Fruit fly (Drosophila melanogaster) whole organism, pupa: ENCODE data around the gene CG32767.

Source experiments
- CG10348 ChIP-seq: fragments of 200-800 bp; sonication (Bioruptor generic); IDR thresholded peaks from 2 replicates; pipeline ENCODE4 v1.3.6; 2022; ENCODE audit warnings: missing biosample characterization, missing genetic modification characterization
- CG12605 ChIP-seq: fragments of 200-800 bp; sonication (Bioruptor generic); IDR thresholded peaks from 2 replicates; pipeline ENCODE4 v1.3.6; 2022; ENCODE audit warnings: missing biosample characterization, missing genetic modification characterization
- CG13204 ChIP-seq: fragments of 200-800 bp; sonication (Bioruptor generic); optimal IDR thresholded peaks from 2 replicates; lab custom pipeline; 2018; ENCODE audit warnings: missing biosample characterization, mild to moderate bottlenecking, missing genetic modification characterization, moderate library complexity
- CG14655 ChIP-seq: fragments of 200-800 bp; sonication (Bioruptor generic); optimal IDR thresholded peaks from 3 replicates; lab custom pipeline; 2017; ENCODE audit warnings: mild to moderate bottlenecking, missing biosample characterization, missing genetic modification reagents, missing genetic modification characterization
- CG15710 ChIP-seq: fragments of 200-800 bp; sonication (Bioruptor generic); optimal IDR thresholded peaks from 2 replicates; lab custom pipeline; 2018; ENCODE audit warnings: missing biosample characterization, mild to moderate bottlenecking, missing genetic modification characterization, moderate library complexity
- CG17806 ChIP-seq: fragments of 200-800 bp; sonication (Bioruptor generic); optimal IDR thresholded peaks from 2 replicates; lab custom pipeline; 2018; ENCODE audit warnings: missing biosample characterization, mild to moderate bottlenecking, missing genetic modification characterization, moderate library complexity
- CG32121 ChIP-seq: fragments of 200-800 bp; sonication (Bioruptor generic); IDR thresholded peaks from 2 replicates; pipeline ENCODE4 v1.3.6; 2022; ENCODE audit warnings: missing biosample characterization, missing genetic modification characterization
- CG34367 ChIP-seq: fragments of 200-800 bp; sonication (Bioruptor generic); optimal IDR thresholded peaks from 2 replicates; lab custom pipeline; 2018; ENCODE audit warnings: missing biosample characterization, mild to moderate bottlenecking, missing genetic modification characterization
- CG4496 ChIP-seq: fragments of 200-800 bp; sonication (Bioruptor generic); IDR thresholded peaks from 3 replicates; pipeline ENCODE4 v1.3.6; 2022; ENCODE audit warnings: missing biosample characterization, missing genetic modification characterization
- CG8159 ChIP-seq: fragments of 200-800 bp; sonication (Bioruptor generic); optimal IDR thresholded peaks from 3 replicates; lab custom pipeline; 2018; ENCODE audit warnings: missing biosample characterization, mild to moderate bottlenecking, missing genetic modification characterization, moderate library complexity
- CG8301 ChIP-seq: fragments of 200-800 bp; sonication (Bioruptor generic); optimal IDR thresholded peaks from 2 replicates; lab custom pipeline; 2018; ENCODE audit warnings: missing biosample characterization, mild to moderate bottlenecking, missing genetic modification characterization
- CG9948 ChIP-seq: fragments of 200-800 bp; sonication (Bioruptor generic); optimal IDR thresholded peaks from 2 replicates; lab custom pipeline; 2018; ENCODE audit warnings: missing biosample characterization, mild to moderate bottlenecking, missing genetic modification characterization, moderate library complexity
- D1 ChIP-seq: fragments of 200-800 bp; sonication (Bioruptor generic); optimal IDR thresholded peaks from 2 replicates; lab custom pipeline; 2018; ENCODE audit warnings: missing biosample characterization, mild to moderate bottlenecking, missing genetic modification characterization, moderate library complexity
- EcR ChIP-seq: fragments of 200-800 bp; sonication (Bioruptor generic); optimal IDR thresholded peaks from 3 replicates; lab custom pipeline; 2019; ENCODE audit warnings: missing biosample characterization, missing genetic modification characterization, mild to moderate bottlenecking, moderate library complexity, missing genetic modification reagents
- Ets98B ChIP-seq: fragments of 200-800 bp; sonication (Bioruptor generic); IDR thresholded peaks from 2 replicates; pipeline ENCODE4 v1.3.6; 2022; ENCODE audit warnings: missing biosample characterization, missing genetic modification characterization
- Pif1A ChIP-seq: fragments of 200-800 bp; sonication (Bioruptor generic); optimal IDR thresholded peaks from 3 replicates; lab custom pipeline; 2016; ENCODE audit warnings: missing biosample characterization, missing genetic modification characterization
- Pif1B ChIP-seq: fragments of 200-800 bp; sonication (Bioruptor generic); optimal IDR thresholded peaks from 3 replicates; lab custom pipeline; 2016; ENCODE audit warnings: missing biosample characterization, missing genetic modification characterization
- Snoo ChIP-seq: fragments of 200-800 bp; sonication (Bioruptor generic); optimal IDR thresholded peaks from 3 replicates; lab custom pipeline; 2017; ENCODE audit warnings: missing biosample characterization, mild to moderate bottlenecking, missing genetic modification characterization, inconsistent platforms
- fd96Ca ChIP-seq: fragments of 200-800 bp; sonication (Bioruptor generic); IDR thresholded peaks from 3 replicates; pipeline ENCODE4 v1.3.6; 2022; ENCODE audit warnings: missing biosample characterization, missing genetic modification characterization
- gl ChIP-seq: fragments of 200-800 bp; sonication (Bioruptor generic); optimal IDR thresholded peaks from 2 replicates; lab custom pipeline; 2018; ENCODE audit warnings: missing biosample characterization, mild to moderate bottlenecking, missing genetic modification characterization
- rn ChIP-seq: fragments of 200-800 bp; sonication (Bioruptor generic); IDR thresholded peaks from 2 replicates; pipeline ENCODE4 v1.3.6; 2022; ENCODE audit warnings: missing biosample characterization, missing genetic modification characterization

The CG32767 gene

dm6 chrX:5082840-5083646, 1.5 kb downstream of the CG32767 start:
- TF ChIP-seq CG12605 (GFP tag; lab: Robert Waterston, UW) (peak; percentile 17; the same call in 1 of the 2 replicates), CG17806 (tag; lab: Kevin White, UChicago) (peak; percentile 31), CG9948 (tag; lab: Kevin White, UChicago) (peak; percentile 54), CG8159 (tag; lab: Kevin White, UChicago) (peak; percentile 76), Ets98B (GFP tag; lab: Robert Waterston, UW) (no peak), D1 (tag; lab: Kevin White, UChicago) (no peak), fd96Ca (peak; percentile 13; the same call in 1 of the 3 replicates), CG13204 (GFP tag; lab: Kevin White, UChicago) (peak; percentile 79), CG34367 (tag; lab: Kevin White, UChicago) (no peak), CG15710 (tag; lab: Kevin White, UChicago) (no peak), EcR (GFP tag; lab: Kevin White, UChicago) (peak; percentile 37)
- TF ChIP-seq, all 21 proteins: peak for 7

dm6 chrX:5082354-5082818, 2.2 kb downstream of the CG32767 start:
- peak; percentile 72 for TF ChIP-seq CG8159 (tag; lab: Kevin White, UChicago)
- TF ChIP-seq CG12605 (GFP tag; lab: Robert Waterston, UW) = peak; percentile 86
- peak; percentile 65 for TF ChIP-seq CG8301 (tag; lab: Kevin White, UChicago)
- 0 out of 2 replicates have a peak, but pooled peaks have one; percentile 25 for TF ChIP-seq rn (GFP tag; lab: Robert Waterston, UW)
- peak; percentile 67 for TF ChIP-seq CG15710 (tag; lab: Kevin White, UChicago)
- TF ChIP-seq Ets98B (GFP tag; lab: Robert Waterston, UW) = peak; percentile 59
- TF ChIP-seq CG9948 (tag; lab: Kevin White, UChicago) = peak; percentile 15
- TF ChIP-seq EcR (GFP tag; lab: Kevin White, UChicago) = no peak
- TF ChIP-seq gl (tag; lab: Kevin White, UChicago) = peak; percentile 75
- TF ChIP-seq CG10348 = no peak
- peak; percentile 71 for TF ChIP-seq CG13204 (GFP tag; lab: Kevin White, UChicago)
- peak; percentile 78 for TF ChIP-seq CG14655 (GFP tag; lab: Kevin White, UChicago)
- TF ChIP-seq Pif1B (GFP tag; lab: Kevin White, UChicago) = peak; percentile 62
- peak; percentile 73 for TF ChIP-seq CG34367 (tag; lab: Kevin White, UChicago)
- TF ChIP-seq D1 (tag; lab: Kevin White, UChicago) = no peak
- peak; percentile 48; the same call in 1 of the 3 replicates for TF ChIP-seq fd96Ca
- peak; percentile 43 for TF ChIP-seq Pif1A (GFP tag; lab: Kevin White, UChicago)
- peak; percentile 25 for TF ChIP-seq Snoo (tag; lab: Kevin White, UChicago)
- peak; percentile 46 for TF ChIP-seq CG17806 (tag; lab: Kevin White, UChicago)
- peak; percentile 72; the same call in 2 of the 3 replicates for TF ChIP-seq CG4496
- no peak; the same call in 1 of the 2 replicates for TF ChIP-seq CG32121
- TF ChIP-seq, all 21 proteins: peak for 17

DNA sequence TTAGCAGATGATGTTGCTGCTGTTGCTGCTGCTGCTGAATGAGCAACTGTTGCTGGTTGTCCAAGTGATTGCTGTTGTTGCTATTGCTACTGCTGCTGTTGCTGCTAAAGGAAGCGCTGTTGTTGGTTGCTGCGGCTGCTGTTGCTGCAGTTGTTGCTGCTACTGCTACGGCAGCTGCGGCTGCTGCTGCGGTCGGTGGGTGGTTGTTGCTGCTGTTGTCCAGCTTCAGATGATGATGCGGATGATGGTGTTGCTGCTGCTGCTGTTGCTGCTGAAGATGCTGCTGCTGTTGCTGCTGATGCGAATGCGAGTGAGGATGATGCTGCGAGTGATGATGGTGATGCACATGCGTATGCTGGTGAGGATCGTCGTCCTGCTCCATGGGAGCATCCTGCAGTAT, 4.0 kb downstream of the CG32767 start:
- TF ChIP-seq CG9948 (tag; lab: Kevin White, UChicago) (no peak), CG15710 (tag; lab: Kevin White, UChicago) (no peak), EcR (GFP tag; lab: Kevin White, UChicago) (no peak)
- TF ChIP-seq, all 21 proteins: peak for 0

dm6 chrX:5075842-5076413, 8.6 kb downstream of the CG32767 start:
- TF ChIP-seq CG9948 (tag; lab: Kevin White, UChicago) = no peak
- no peak for TF ChIP-seq D1 (tag; lab: Kevin White, UChicago)
- TF ChIP-seq CG17806 (tag; lab: Kevin White, UChicago) = peak; percentile 2
- TF ChIP-seq CG8301 (tag; lab: Kevin White, UChicago) = peak; percentile 1
- no peak for TF ChIP-seq CG12605 (GFP tag; lab: Robert Waterston, UW)
- TF ChIP-seq Pif1B (GFP tag; lab: Kevin White, UChicago) = no peak
- no peak for TF ChIP-seq Ets98B (GFP tag; lab: Robert Waterston, UW)
- no peak for TF ChIP-seq gl (tag; lab: Kevin White, UChicago)
- TF ChIP-seq CG8159 (tag; lab: Kevin White, UChicago) = peak; percentile 14
- 0 out of 3 replicates have a peak, but pooled peaks have one; percentile 42 for TF ChIP-seq CG4496
- no peak for TF ChIP-seq CG13204 (GFP tag; lab: Kevin White, UChicago)
- peak; percentile 23; the same call in 1 of the 2 replicates for TF ChIP-seq CG32121
- peak; percentile 11 for TF ChIP-seq Pif1A (GFP tag; lab: Kevin White, UChicago)
- no peak for TF ChIP-seq CG14655 (GFP tag; lab: Kevin White, UChicago)

- TF ChIP-seq CG17806 (tag; lab: Kevin White, UChicago) (no peak), rn (GFP tag; lab: Robert Waterston, UW) (no peak), CG10348 (no peak), CG9948 (tag; lab: Kevin White, UChicago) (no peak), CG13204 (GFP tag; lab: Kevin White, UChicago) (no peak), gl (tag; lab: Kevin White, UChicago) (no peak), CG15710 (tag; lab: Kevin White, UChicago) (no peak), fd96Ca (no peak)
Measured at dm6 chrX:5068475-5068874, 16.1 kb downstream of the CG32767 start.
